Worm (Caenorhabditis elegans) whole organism, L4 larva: ENCODE measurements around the gene C16A3.2.
A peak's percentile ranks its signal among the peaks of the same experiment; 100 is the strongest.

ENCODE experiments used
- D1046.2 ChIP-seq: fragments of 200-800 bp; sonication (Bioruptor generic); IDR thresholded peaks from 2 replicates; pipeline ENCODE4 v1.3.6; 2022; ENCODE audit warnings: missing genetic modification characterization, missing compliant biosample characterization
- F44E2.7 ChIP-seq: fragments of 200-800 bp; sonication (Bioruptor generic); IDR thresholded peaks from 2 replicates; pipeline ENCODE4 v2.1.2; 2022; ENCODE audit warnings: missing genetic modification characterization, missing compliant biosample characterization
- F49E8.2 ChIP-seq: sonication (generic microtip); optimal IDR thresholded peaks from 2 replicates; lab custom pipeline; 2016; ENCODE audit warnings: missing compliant biosample characterization, mild to moderate bottlenecking, missing genetic modification characterization, borderline replicate concordance
- T26A8.4 ChIP-seq: fragments of 200-800 bp; sonication (Bioruptor generic); IDR thresholded peaks from 2 replicates; pipeline ENCODE4 v1.3.6; 2022; ENCODE audit warnings: missing genetic modification characterization, missing compliant biosample characterization
- Y105C5A.15 ChIP-seq: fragments of 200-800 bp; sonication (Bioruptor generic); IDR thresholded peaks from 2 replicates; pipeline ENCODE4 v1.3.6; 2022; ENCODE audit warnings: missing genetic modification characterization, missing compliant biosample characterization
- Y48G9A.11 ChIP-seq: fragments of 200-800 bp; sonication (Bioruptor generic); IDR thresholded peaks from 2 replicates; pipeline ENCODE4 v1.3.6; 2022; ENCODE audit warnings: missing genetic modification reagents, missing genetic modification characterization, missing compliant biosample characterization
- ZK337.2 ChIP-seq: fragments of 200-800 bp; sonication (Bioruptor generic); IDR thresholded peaks from 2 replicates; pipeline ENCODE4 v1.3.6; 2022; ENCODE audit warnings: missing genetic modification reagents, missing genetic modification characterization, missing compliant biosample characterization
- aly-2 ChIP-seq: sonication (generic microtip); optimal IDR thresholded peaks from 2 replicates; lab custom pipeline; 2018; ENCODE audit warnings: missing biosample characterization, missing genetic modification characterization
- ama-1 ChIP-seq: fragments of 150-350 bp; optimal IDR thresholded peaks from 2 replicates; lab custom pipeline; 2014; ENCODE audit warnings: inconsistent platforms, mixed read lengths
- ceh-28 ChIP-seq: fragments of 150-350 bp; optimal IDR thresholded peaks from 2 replicates; lab custom pipeline; 2014; ENCODE audit warnings: missing biosample characterization, missing genetic modification reagents, missing genetic modification characterization
- ceh-32 ChIP-seq: sonication (generic microtip); optimal IDR thresholded peaks from 2 replicates; lab custom pipeline; 2016; ENCODE audit warnings: mild to moderate bottlenecking, missing genetic modification characterization, missing compliant biosample characterization; ENCODE audit not compliant: poor library complexity
- ceh-82 ChIP-seq: sonication (generic microtip); optimal IDR thresholded peaks from 2 replicates; lab custom pipeline; 2017; ENCODE audit warnings: missing biosample characterization, missing genetic modification characterization
- cey-2 ChIP-seq: sonication (generic microtip); optimal IDR thresholded peaks from 3 replicates; lab custom pipeline; 2017; ENCODE audit warnings: missing genetic modification characterization, mild to moderate bottlenecking, missing compliant biosample characterization, antibody characterized with exemption, borderline replicate concordance; ENCODE audit not compliant: insufficient read depth
- ctbp-1 ChIP-seq: fragments of 200-800 bp; sonication (Bioruptor generic); IDR thresholded peaks from 2 replicates; pipeline ENCODE4 v1.3.6; 2022; ENCODE audit warnings: missing genetic modification reagents, missing genetic modification characterization, missing compliant biosample characterization
- daf-19 ChIP-seq: fragments of 200-800 bp; sonication (Bioruptor generic); conservative IDR thresholded peaks from 2 replicates; pipeline ENCODE4 v1.3.6; 2022; ENCODE audit warnings: missing genetic modification characterization, missing compliant biosample characterization
- daf-8 ChIP-seq: fragments of 200-800 bp; sonication (Bioruptor generic); IDR thresholded peaks from 2 replicates; pipeline ENCODE4 v1.3.6; 2022; ENCODE audit warnings: missing genetic modification characterization, missing compliant biosample characterization
- dmd-8 ChIP-seq: fragments of 200-800 bp; sonication (Bioruptor generic); IDR thresholded peaks from 2 replicates; pipeline ENCODE4 v1.3.6; 2022; ENCODE audit warnings: missing genetic modification characterization, missing compliant biosample characterization
- duxl-1 ChIP-seq: sonication (generic microtip); optimal IDR thresholded peaks from 2 replicates; lab custom pipeline; 2016; ENCODE audit warnings: mild to moderate bottlenecking, missing genetic modification characterization, moderate library complexity, missing compliant biosample characterization; ENCODE audit not compliant: poor library complexity
- dve-1 ChIP-seq: sonication (generic microtip); optimal IDR thresholded peaks from 2 replicates; lab custom pipeline; 2017; ENCODE audit warnings: antibody characterized with exemption, mild to moderate bottlenecking, missing genetic modification characterization, missing compliant biosample characterization; ENCODE audit not compliant: insufficient read depth
- gei-8 ChIP-seq: fragments of 200-800 bp; sonication (Bioruptor generic); optimal IDR thresholded peaks from 2 replicates; lab custom pipeline; 2018; ENCODE audit warnings: mild to moderate bottlenecking, missing genetic modification characterization, missing compliant biosample characterization
- hif-1 ChIP-seq, 2 experiments: sonication (generic microtip); optimal IDR thresholded peaks; 2 replicates each; lab custom pipeline; 2016 to 2017; ENCODE audit warnings: missing compliant biosample characterization in 2 of 2, missing genetic modification characterization in 2 of 2, missing genetic modification reagents in 2 of 2, missing genotype in 2 of 2, mild to moderate bottlenecking in 1 of 2
- hmg-1.1 ChIP-seq: fragments of 200-800 bp; sonication (Bioruptor generic); IDR thresholded peaks from 2 replicates; pipeline ENCODE4 v1.3.6; 2022; ENCODE audit warnings: missing genetic modification reagents, missing genetic modification characterization, missing compliant biosample characterization
- lin-1 ChIP-seq: fragments of 200-800 bp; sonication (Bioruptor generic); IDR thresholded peaks from 2 replicates; pipeline ENCODE4 v1.3.6; 2022; ENCODE audit warnings: missing genetic modification reagents, missing genetic modification characterization, missing compliant biosample characterization
- lin-13 ChIP-seq: fragments of 150-350 bp; optimal IDR thresholded peaks from 2 replicates; lab custom pipeline; 2014; ENCODE audit warnings: missing biosample characterization, missing genetic modification reagents, missing genetic modification characterization
- lin-15B ChIP-seq: fragments of 150-350 bp; sonication (generic microtip); optimal IDR thresholded peaks from 3 replicates; lab custom pipeline; 2014; ENCODE audit warnings: missing biosample characterization, missing genetic modification characterization
- lin-39 ChIP-seq: fragments of 150-350 bp; optimal IDR thresholded peaks from 2 replicates; lab custom pipeline; 2014; ENCODE audit warnings: missing biosample characterization, missing genetic modification reagents, missing genetic modification characterization
- madf-5 ChIP-seq, 2 experiments: fragments of 200-800 bp; sonication (Bioruptor generic); IDR thresholded peaks; 2 replicates each; pipeline ENCODE4 v1.3.6; 2022; ENCODE audit warnings: missing compliant biosample characterization in 2 of 2, missing genetic modification characterization in 2 of 2
- mep-1 ChIP-seq: fragments of 150-350 bp; sonication (generic microtip); optimal IDR thresholded peaks from 3 replicates; lab custom pipeline; 2014; ENCODE audit warnings: missing biosample characterization, missing genetic modification characterization
- mes-2 ChIP-seq: sonication (generic microtip); optimal IDR thresholded peaks from 2 replicates; lab custom pipeline; 2016; ENCODE audit warnings: missing genotype, mild to moderate bottlenecking, missing genetic modification characterization, missing compliant biosample characterization; ENCODE audit not compliant: poor library complexity, severe bottlenecking
- mxl-3 ChIP-seq: fragments of 200-800 bp; sonication (Bioruptor generic); optimal IDR thresholded peaks from 2 replicates; lab custom pipeline; 2018; ENCODE audit warnings: mild to moderate bottlenecking, missing genetic modification characterization, missing compliant biosample characterization
- nhr-102 ChIP-seq: sonication (generic microtip); optimal IDR thresholded peaks from 2 replicates; lab custom pipeline; 2016; ENCODE audit warnings: mild to moderate bottlenecking, missing genetic modification characterization, moderate library complexity, missing compliant biosample characterization
- nhr-11 ChIP-seq: fragments of 150-350 bp; optimal IDR thresholded peaks from 2 replicates; lab custom pipeline; 2014; ENCODE audit warnings: missing biosample characterization, missing genetic modification characterization
- nhr-111 ChIP-seq: fragments of 200-800 bp; sonication (Bioruptor generic); optimal IDR thresholded peaks from 2 replicates; lab custom pipeline; 2018; ENCODE audit warnings: mild to moderate bottlenecking, missing genetic modification characterization, missing compliant biosample characterization
- nhr-25 ChIP-seq: sonication (generic microtip); optimal IDR thresholded peaks from 2 replicates; lab custom pipeline; 2017; ENCODE audit warnings: missing genetic modification characterization, mild to moderate bottlenecking, missing compliant biosample characterization, antibody characterized with exemption, moderate library complexity, borderline replicate concordance; ENCODE audit not compliant: insufficient read depth
- nhr-41 ChIP-seq: fragments of 200-800 bp; sonication (Bioruptor generic); IDR thresholded peaks from 2 replicates; pipeline ENCODE4 v1.3.6; 2022; ENCODE audit warnings: missing genetic modification reagents, missing genetic modification characterization, missing compliant biosample characterization
- nhr-42 ChIP-seq: fragments of 200-800 bp; sonication (Bioruptor generic); IDR thresholded peaks from 2 replicates; pipeline ENCODE4 v1.3.6; 2022; ENCODE audit warnings: missing genetic modification characterization, missing compliant biosample characterization
- nhr-48 ChIP-seq: sonication (generic microtip); optimal IDR thresholded peaks from 2 replicates; lab custom pipeline; 2016; ENCODE audit warnings: mild to moderate bottlenecking, missing genetic modification characterization, missing compliant biosample characterization
- nhr-77 ChIP-seq: fragments of 150-350 bp; optimal IDR thresholded peaks from 2 replicates; lab custom pipeline; 2014; ENCODE audit warnings: missing biosample characterization, missing genetic modification characterization
- pha-4 ChIP-seq, 2 experiments: fragments of 150-350 bp in 1 of 2; fragments of 200-800 bp in 1 of 2; sonication (Bioruptor generic) in 1 of 2; IDR thresholded peaks in 1 of 2; optimal IDR thresholded peaks in 1 of 2; 2 replicates each; pipeline versions ENCODE4 v1.3.6 to Lab custom; 2014 to 2022; ENCODE audit warnings: missing genetic modification characterization in 2 of 2, missing genetic modification reagents in 2 of 2, missing biosample characterization in 1 of 2, missing compliant biosample characterization in 1 of 2
- rbr-2 ChIP-seq: sonication (generic microtip); optimal IDR thresholded peaks from 2 replicates; lab custom pipeline; 2016; ENCODE audit warnings: missing genotype, missing genetic modification characterization, missing compliant biosample characterization
- saeg-2 ChIP-seq: fragments of 200-800 bp; sonication (Bioruptor generic); IDR thresholded peaks from 2 replicates; pipeline ENCODE4 v1.3.6; 2022; ENCODE audit warnings: missing genetic modification reagents, missing genetic modification characterization, missing compliant biosample characterization
- snpc-1.2 ChIP-seq: fragments of 200-800 bp; sonication (Bioruptor generic); IDR thresholded peaks from 2 replicates; pipeline ENCODE4 v1.3.6; 2022; ENCODE audit warnings: missing genetic modification reagents, missing genetic modification characterization, missing compliant biosample characterization
- tag-97 ChIP-seq: fragments of 200-800 bp; sonication (Bioruptor generic); IDR thresholded peaks from 2 replicates; pipeline ENCODE4 v1.3.6; 2022; ENCODE audit warnings: missing genetic modification characterization, missing compliant biosample characterization
- unc-130 ChIP-seq: sonication (generic microtip); optimal IDR thresholded peaks from 2 replicates; lab custom pipeline; 2016; ENCODE audit warnings: missing genetic modification reagents, missing genetic modification characterization, missing compliant biosample characterization
- unc-62 ChIP-seq, 3 experiments: fragments of 150-350 bp in 1 of 3; sonication (generic microtip); optimal IDR thresholded peaks in 2 of 3; peaks in 1 of 3; 1 replicate in 1 of 3; 2 replicates in 2 of 3; lab custom pipeline; 2014 to 2017; ENCODE audit warnings: missing biosample characterization in 3 of 3, missing genetic modification characterization in 3 of 3, missing genetic modification reagents in 3 of 3, missing genotype in 1 of 3
- zag-1 ChIP-seq: fragments of 150-350 bp; optimal IDR thresholded peaks from 2 replicates; lab custom pipeline; 2014; ENCODE audit warnings: missing biosample characterization, missing genetic modification characterization
- zfp-3 ChIP-seq: fragments of 200-800 bp; sonication (Bioruptor generic); conservative IDR thresholded peaks from 2 replicates; pipeline ENCODE4 v1.3.6; 2022; ENCODE audit warnings: missing genetic modification reagents, missing genetic modification characterization, missing compliant biosample characterization
- zip-11 ChIP-seq: fragments of 200-800 bp; sonication (Bioruptor generic); IDR thresholded peaks from 2 replicates; pipeline ENCODE4 v1.3.6; 2022; ENCODE audit warnings: missing genetic modification characterization, missing compliant biosample characterization
- ztf-7 ChIP-seq: fragments of 150-350 bp; optimal IDR thresholded peaks from 2 replicates; lab custom pipeline; 2014; ENCODE audit warnings: missing biosample characterization, missing genetic modification characterization

C16A3.2 gene

ce11 chrIII:6396381-6396780 lies 6.7 kb downstream of the C16A3.2 start (continued):
- no peak for TF ChIP-seq gei-8 (GFP tag; lab: Kevin White, UChicago)
- no peak for TF ChIP-seq Y105C5A.15 (GFP tag; lab: Robert Waterston, UW)
- TF ChIP-seq F49E8.2 (tag; lab: Kevin White, UChicago), result no peak
- no peak for TF ChIP-seq hmg-1.1 (GFP tag; lab: Robert Waterston, UW)
- TF ChIP-seq ztf-7 (tag; lab: Kevin White, UChicago), result no peak
- no peak for TF ChIP-seq mes-2 (tag; lab: Kevin White, UChicago)
- TF ChIP-seq tag-97, result no peak
- TF ChIP-seq madf-5 (GFP tag; IDR thresholded peaks at IDR 0.05; lab: Robert Waterston, UW), result no peak
- TF ChIP-seq nhr-42 (GFP tag; lab: Robert Waterston, UW), result no peak
- no peak for TF ChIP-seq unc-130 (GFP tag; lab: Kevin White, UChicago)
- TF ChIP-seq ZK337.2, result no peak
- no peak for TF ChIP-seq zip-11
- TF ChIP-seq mep-1 (tag; lab: Kevin White, UChicago), result no peak
- no peak for TF ChIP-seq ceh-28 (tag; lab: Kevin White, UChicago)
- TF ChIP-seq D1046.2 (GFP tag; lab: Robert Waterston, UW), result no peak
- TF ChIP-seq F44E2.7 (GFP tag; lab: Robert Waterston, UW), result no peak
- peak; percentile 76 for TF ChIP-seq lin-1 (GFP tag; lab: Robert Waterston, UW)
- no peak for TF ChIP-seq ctbp-1 (GFP tag; lab: Robert Waterston, UW)
- peak; percentile 78 for TF ChIP-seq dve-1 (tag; lab: Kevin White, UChicago)
- TF ChIP-seq zag-1 (tag; lab: Kevin White, UChicago), result no peak
- no peak for TF ChIP-seq lin-15B (tag; lab: Kevin White, UChicago)
- no peak for TF ChIP-seq hif-1 (tag; optimal IDR thresholded peaks at IDR 0.05; lab: Kevin White, UChicago)
- TF ChIP-seq T26A8.4 (GFP tag; lab: Robert Waterston, UW), result no peak
- peak; percentile 76 for TF ChIP-seq nhr-48 (tag; lab: Kevin White, UChicago)
- TF ChIP-seq rbr-2 (tag; lab: Kevin White, UChicago), result no peak
- TF ChIP-seq pha-4 (GFP tag; IDR thresholded peaks at IDR 0.05; lab: Robert Waterston, UW), result no peak
- TF ChIP-seq pha-4 (tag; optimal IDR thresholded peaks at IDR 0.05; lab: Kevin White, UChicago), result no peak
- TF ChIP-seq ceh-82 (tag; lab: Kevin White, UChicago), result no peak
- TF ChIP-seq daf-19 (GFP tag; lab: Robert Waterston, UW), result no peak
- no peak for TF ChIP-seq ceh-32 (tag; lab: Kevin White, UChicago)
- TF ChIP-seq ama-1 (lab: Kevin White, UChicago), result no peak
- TF ChIP-seq duxl-1 (tag; lab: Kevin White, UChicago), result no peak
- peak; percentile 88 for TF ChIP-seq mxl-3
- TF ChIP-seq nhr-77 (tag; lab: Kevin White, UChicago), result peak; percentile 31
- no peak for TF ChIP-seq aly-2 (tag; lab: Kevin White, UChicago)
- TF ChIP-seq lin-13, result no peak
- peak; percentile 80 for TF ChIP-seq nhr-102
- no peak for TF ChIP-seq nhr-111 (GFP tag; lab: Kevin White, UChicago)
- no peak for TF ChIP-seq zfp-3 (GFP tag; lab: Robert Waterston, UW)
- no peak for TF ChIP-seq dmd-8 (GFP tag; lab: Robert Waterston, UW)
- no peak for TF ChIP-seq snpc-1.2 (GFP tag; lab: Robert Waterston, UW)
- TF ChIP-seq unc-62 (GFP tag; optimal IDR thresholded peaks at IDR 0.05 in 1 of 2; lab: Kevin White, UChicago), result peak in 1 of 2 experiments; percentile 72
- no peak for TF ChIP-seq unc-62 (tag; optimal IDR thresholded peaks at IDR 0.05; lab: Kevin White, UChicago)
- TF ChIP-seq nhr-41 (GFP tag; lab: Robert Waterston, UW), result no peak
- TF ChIP-seq daf-8 (GFP tag; lab: Robert Waterston, UW), result no peak
- no peak for TF ChIP-seq saeg-2
- TF ChIP-seq cey-2 (tag; lab: Kevin White, UChicago), result peak; percentile 20
- no peak for TF ChIP-seq nhr-11
- TF ChIP-seq nhr-25, result no peak
- no peak for TF ChIP-seq Y48G9A.11 (GFP tag; lab: Robert Waterston, UW)
- no peak for TF ChIP-seq lin-39 (tag; lab: Kevin White, UChicago)
